Worm (Caenorhabditis elegans): ENCODE results near the gene str-246.
A peak's percentile ranks its signal among the peaks of the same experiment; 100 is the strongest.
"Not testable (repeated sequence)": the region's sequence is repeated elsewhere in the genome, so short reads cannot be mapped to it uniquely, and the experiment has no call there.

Gene str-246

DNA sequence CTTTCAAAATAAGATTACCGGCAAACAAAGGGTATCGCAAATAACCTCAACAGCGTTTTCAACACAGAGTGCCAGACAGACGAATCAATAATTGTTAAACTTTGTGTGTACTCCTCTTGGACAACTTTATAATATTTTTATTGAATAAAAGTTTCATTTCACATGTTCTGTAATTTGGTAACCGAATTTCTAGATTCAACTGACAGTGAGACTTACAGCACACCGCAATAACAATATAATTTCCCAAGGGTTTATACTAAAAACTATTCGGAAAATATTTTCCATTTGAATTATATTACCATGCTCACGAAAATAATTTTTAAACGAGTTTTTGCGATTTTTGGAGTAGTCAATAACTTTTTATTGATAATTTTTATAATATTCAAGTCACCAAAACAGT is at the start of gene str-246:
Gene str-246, plus strand, starts transcription at position 301 of the 400 bp plus-strand sequence.
- no peak for TF ChIP-seq Y116A8C.19 (tag; optimal IDR thresholded peaks at IDR 0.05; ENCODE audit: borderline replicate concordance)
- no peak for TF ChIP-seq nhr-20 (tag; optimal IDR thresholded peaks at IDR 0.05)
- TF ChIP-seq ets-5 (GFP tag; IDR thresholded peaks at IDR 0.05) = no peak
- TF ChIP-seq efl-1 (optimal IDR thresholded peaks at IDR 0.05) = no peak
- no peak for TF ChIP-seq efl-1 (GFP tag; optimal IDR thresholded peaks at IDR 0.05 in 1 of 2)
- no peak for TF ChIP-seq unc-130 (tag; optimal IDR thresholded peaks at IDR 0.05)
- no peak for TF ChIP-seq fos-1 (tag; optimal IDR thresholded peaks at IDR 0.05)
- TF ChIP-seq hpl-2 (GFP tag; optimal IDR thresholded peaks at IDR 0.05) = no peak
- TF ChIP-seq ama-1 (optimal IDR thresholded peaks at IDR 0.05) = no peak
- TF ChIP-seq fkh-10 (GFP tag; optimal IDR thresholded peaks at IDR 0.05) = no peak
- TF ChIP-seq dpl-1 (GFP tag; optimal IDR thresholded peaks at IDR 0.05) = no peak
- no peak for TF ChIP-seq mdl-1 (tag; optimal IDR thresholded peaks at IDR 0.05)
- no peak for TF ChIP-seq F16B12.6 (tag; optimal IDR thresholded peaks at IDR 0.05)

- TF ChIP-seq elt-2 (tag; optimal IDR thresholded peaks at IDR 0.05); nhr-76 (tag; optimal IDR thresholded peaks at IDR 0.05); grh-1 (GFP tag; IDR thresholded peaks at IDR 0.05): not testable (repeated sequence)
These were observed 48.2 kb upstream of the str-246 start, which contains the start of gene Y48A6B.8 for ce11 chrIII:11029337-11029736. TSS of gene Y48A6B.8 (minus strand) at chrIII:11029437.

DNA sequence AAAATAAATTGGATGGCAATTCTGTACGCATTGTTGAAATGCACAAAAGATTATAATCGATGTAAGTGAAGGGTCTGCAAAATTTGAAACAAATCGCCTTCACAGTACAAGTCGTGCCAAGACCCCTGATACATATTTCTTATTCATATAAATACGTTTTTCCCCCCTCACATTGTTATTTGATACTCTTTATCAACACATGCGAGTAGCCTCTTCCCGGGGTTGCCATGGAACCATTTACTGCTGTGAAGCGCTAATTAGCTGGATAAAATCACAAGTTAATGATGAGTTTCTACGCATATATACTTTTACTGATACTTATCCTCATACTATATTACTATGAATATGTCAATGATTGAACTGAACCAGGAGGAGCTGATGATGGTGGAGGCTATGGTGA is 46.2 kb upstream of the str-246 start, which contains the start of gene Y48A6B.14:
Gene Y48A6B.14, plus strand, starts transcription at position 301 of the 400 bp plus-strand sequence.
- TF ChIP-seq lin-39 (tag; optimal IDR thresholded peaks at IDR 0.05) (no peak), grh-1 (GFP tag; IDR thresholded peaks at IDR 0.05) (no peak), unc-86 (tag; optimal IDR thresholded peaks at IDR 0.05) (no peak), efl-1 (optimal IDR thresholded peaks at IDR 0.05) (no peak), efl-1 (GFP tag; optimal IDR thresholded peaks at IDR 0.05 in 1 of 2) (peak in 1 of 2 experiments; percentile 56), aha-1 (tag; optimal IDR thresholded peaks at IDR 0.05) (no peak), C04F5.9 (tag; optimal IDR thresholded peaks at IDR 0.05) (no peak), tlp-1 (tag; optimal IDR thresholded peaks at IDR 0.05) (no peak), hlh-17 (GFP tag; optimal IDR thresholded peaks at IDR 0.05; ENCODE audit: borderline replicate concordance) (no peak)

DNA sequence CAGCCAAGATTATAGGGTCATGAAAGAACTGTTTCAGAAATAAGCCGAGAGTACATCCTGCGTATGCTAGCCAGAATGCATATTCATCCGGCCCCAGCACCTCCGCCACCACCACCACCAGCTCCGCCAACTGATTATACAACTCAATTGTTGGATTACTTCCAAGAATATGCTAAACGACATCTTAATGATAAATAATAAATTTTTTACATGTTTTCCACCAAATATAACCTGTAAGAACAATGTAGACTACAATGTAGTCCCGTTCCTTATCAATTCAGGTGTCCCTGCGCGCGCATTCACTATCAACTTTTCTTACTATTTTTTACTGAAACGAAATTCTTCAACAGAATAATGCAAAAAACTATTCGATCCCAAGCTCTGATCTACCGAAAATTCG is 44.6 kb upstream of the str-246 start, which contains the start of gene Y48A6B.9:
Gene Y48A6B.9, plus strand, starts transcription at position 301 of the 400 bp plus-strand sequence.
- TF ChIP-seq efl-1 (optimal IDR thresholded peaks at IDR 0.05) (no peak), efl-1 (GFP tag; optimal IDR thresholded peaks at IDR 0.05 in 1 of 2) (peak in 1 of 2 experiments; percentile 24), irx-1 (tag; optimal IDR thresholded peaks at IDR 0.05) (no peak), lin-14 (GFP tag; optimal IDR thresholded peaks at IDR 0.05) (no peak), nhr-19 (GFP tag; conservative IDR thresholded peaks at IDR 0.05) (no peak)

ce11 chrIII:11036132-11036531 is 41.4 kb upstream of the str-246 start:
- TF ChIP-seq nhr-77 (tag; optimal IDR thresholded peaks at IDR 0.05) (peak; percentile 56), mdl-1 (tag; optimal IDR thresholded peaks at IDR 0.05) (peak in 1 of 2 experiments; percentile 48), pqm-1 (tag; optimal IDR thresholded peaks at IDR 0.05) (no peak), ceh-82 (tag; optimal IDR thresholded peaks at IDR 0.05) (peak; percentile 80 to 88 (median 82)), Y116A8C.19 (tag; optimal IDR thresholded peaks at IDR 0.05; ENCODE audit: borderline replicate concordance) (no peak), elt-2 (tag; optimal IDR thresholded peaks at IDR 0.05) (peak; percentile 27), aha-1 (tag; optimal IDR thresholded peaks at IDR 0.05) (no peak), mab-9 (GFP tag; IDR thresholded peaks at IDR 0.05) (no peak), pax-3 (tag; optimal IDR thresholded peaks at IDR 0.05) (peak; percentile 38), nhr-47 (tag; optimal IDR thresholded peaks at IDR 0.05) (peak; percentile 84), irx-1 (tag; optimal IDR thresholded peaks at IDR 0.05) (peak; percentile 66), jun-1 (tag; optimal IDR thresholded peaks at IDR 0.05) (peak; percentile 50), C16A3.4 (tag; optimal IDR thresholded peaks at IDR 0.05) (peak; percentile 76), snpc-4 (tag; optimal IDR thresholded peaks at IDR 0.05) (peak; percentile 69), mep-1 (tag; optimal IDR thresholded peaks at IDR 0.05) (peak; percentile 83), mef-2 (tag; optimal IDR thresholded peaks at IDR 0.05) (no peak), C34B4.2 (tag; optimal IDR thresholded peaks at IDR 0.05) (no peak), lin-14 (GFP tag; optimal IDR thresholded peaks at IDR 0.05) (peak; percentile 74), skn-1 (tag; optimal IDR thresholded peaks at IDR 0.05) (peak; percentile 67), nhr-90 (tag; optimal IDR thresholded peaks at IDR 0.05; ENCODE audit: poor library complexity) (peak; percentile 69), blmp-1 (tag; optimal IDR thresholded peaks at IDR 0.05) (peak; percentile 36), nhr-237 (tag; optimal IDR thresholded peaks at IDR 0.05) (no peak), efl-1 (optimal IDR thresholded peaks at IDR 0.05) (peak; percentile 86), efl-1 (GFP tag; optimal IDR thresholded peaks at IDR 0.05 in 1 of 2) (peak; percentile 83 to 98), egl-27 (tag; optimal IDR thresholded peaks at IDR 0.05) (no peak), unc-30 (tag; optimal IDR thresholded peaks at IDR 0.05) (no peak), efl-3 (GFP tag; optimal IDR thresholded peaks at IDR 0.05) (no peak), hpl-2 (GFP tag; optimal IDR thresholded peaks at IDR 0.05) (no peak)

Measured in whole organism, L1 larva.